Fruit fly (Drosophila melanogaster) whole organism, prepupa: ENCODE measurements around the gene nolo.

ENCODE experiments used
- CG16779 ChIP-seq: fragments of 200-800 bp; sonication (Bioruptor generic); optimal IDR thresholded peaks from 3 replicates; lab custom pipeline; 2017; ENCODE audit warnings: missing biosample characterization, mild to moderate bottlenecking, missing genetic modification characterization
- CG3919 ChIP-seq: fragments of 200-800 bp; sonication (Bioruptor generic); optimal IDR thresholded peaks from 3 replicates; lab custom pipeline; 2016; ENCODE audit warnings: missing biosample characterization, missing genetic modification characterization
- CG8119 ChIP-seq: fragments of 200-800 bp; sonication (Bioruptor generic); IDR thresholded peaks from 3 replicates; pipeline ENCODE4 v1.3.6; 2022; ENCODE audit warnings: missing biosample characterization, missing genetic modification characterization
- CG9139 ChIP-seq: fragments of 200-800 bp; sonication (Bioruptor generic); optimal IDR thresholded peaks from 3 replicates; lab custom pipeline; 2017; ENCODE audit warnings: missing biosample characterization, mild to moderate bottlenecking, missing genetic modification characterization
- Hr4 ChIP-seq: fragments of 200-800 bp; sonication (Bioruptor generic); optimal IDR thresholded peaks from 3 replicates; lab custom pipeline; 2016; ENCODE audit warnings: missing biosample characterization, missing genetic modification characterization
- Lpt ChIP-seq: fragments of 200-800 bp; sonication (Bioruptor generic); optimal IDR thresholded peaks from 3 replicates; lab custom pipeline; 2016; ENCODE audit warnings: missing biosample characterization, missing genetic modification characterization
- OdsH ChIP-seq: fragments of 200-800 bp; sonication (Bioruptor generic); optimal IDR thresholded peaks from 3 replicates; lab custom pipeline; 2016; ENCODE audit warnings: missing biosample characterization, missing genetic modification characterization
- Smox ChIP-seq: fragments of 200-800 bp; sonication (Bioruptor generic); optimal IDR thresholded peaks from 3 replicates; lab custom pipeline; 2016; ENCODE audit warnings: missing biosample characterization, missing genetic modification characterization
- lz ChIP-seq: fragments of 200-800 bp; sonication (Bioruptor generic); optimal IDR thresholded peaks from 3 replicates; lab custom pipeline; 2016; ENCODE audit warnings: missing biosample characterization, missing genetic modification characterization
- vri ChIP-seq: fragments of 200-800 bp; sonication (Bioruptor generic); optimal IDR thresholded peaks from 3 replicates; lab custom pipeline; 2016; ENCODE audit warnings: missing biosample characterization, mild to moderate bottlenecking, missing genetic modification characterization

- TF ChIP-seq CG3919 (GFP tag; lab: Kevin White, UChicago), result no peak
- TF ChIP-seq CG8119 (GFP tag; lab: Robert Waterston, UW), result no peak
- no peak for TF ChIP-seq OdsH (GFP tag; lab: Kevin White, UChicago)
- TF ChIP-seq Lpt, result no peak
- no peak for TF ChIP-seq CG16779 (tag; lab: Kevin White, UChicago)
- TF ChIP-seq lz, result no peak
- TF ChIP-seq Hr4, result no peak
- no peak for TF ChIP-seq Smox (GFP tag; lab: Kevin White, UChicago)
- TF ChIP-seq vri (GFP tag; lab: Kevin White, UChicago), result no peak
- TF ChIP-seq CG9139 (GFP tag; lab: Kevin White, UChicago), result no peak
Observed at dm6 chr2L:21648769-21649168, 35.1 kb upstream of the nolo start.
